Worm (Caenorhabditis elegans): Measurements from ENCODE around the gene F16B12.1.

Gene F16B12.1

ce11 chrX:14134883-14135282 lies 49.6 kb downstream of the F16B12.1 start:
- TF ChIP-seq F13C5.2 (tag; optimal IDR thresholded peaks at IDR 0.05) (no peak), ets-7 (tag; optimal IDR thresholded peaks at IDR 0.05) (no peak), hmbx-1 (tag; optimal IDR thresholded peaks at IDR 0.05) (no peak), sea-1 (GFP tag; conservative IDR thresholded peaks at IDR 0.05) (peak; percentile 73; the same call in 1 of the 2 replicates), hmg-4 (GFP tag; optimal IDR thresholded peaks at IDR 0.05) (no peak), tbx-37 (GFP tag; conservative IDR thresholded peaks at IDR 0.05) (no peak), tbx-11 (GFP tag; IDR thresholded peaks at IDR 0.05) (no peak), ama-1 (optimal IDR thresholded peaks at IDR 0.05) (no peak), scrt-1 (GFP tag; IDR thresholded peaks at IDR 0.05) (no peak), pes-1 (GFP tag; IDR thresholded peaks at IDR 0.05) (peak; percentile 62), aly-1 (tag; optimal IDR thresholded peaks at IDR 0.05) (no peak), ceh-13 (GFP tag; optimal IDR thresholded peaks at IDR 0.05) (no peak), hnd-1 (tag; optimal IDR thresholded peaks at IDR 0.05) (no peak), tra-4 (tag; optimal IDR thresholded peaks at IDR 0.05) (no peak), flt-1 (GFP tag; IDR thresholded peaks at IDR 0.05) (peak; percentile 11; the same call in 1 of the 2 replicates)

- TF ChIP-seq scrt-1 (GFP tag; IDR thresholded peaks at IDR 0.05) (0 out of 2 replicates have a peak, but pooled peaks have one; percentile 38), pes-1 (GFP tag; IDR thresholded peaks at IDR 0.05) (peak; percentile 67), flt-1 (GFP tag; IDR thresholded peaks at IDR 0.05) (0 out of 2 replicates have a peak, but pooled peaks have one; percentile 15)
These were observed 51.5 kb downstream of the F16B12.1 start for ce11 chrX:14136795-14137194.
